Worm (Caenorhabditis elegans) whole organism, midembryonic: ENCODE measurements around the gene dyf-4.

ENCODE experiments used
- cog-1 ChIP-seq: sonication (generic microtip); optimal IDR thresholded peaks from 2 replicates; lab custom pipeline; 2016; ENCODE audit warnings: missing genetic modification characterization, missing compliant biosample characterization
- klf-2 ChIP-seq: fragments of 200-800 bp; sonication (Bioruptor generic); conservative IDR thresholded peaks from 2 replicates; pipeline ENCODE4 v1.3.6; 2022; ENCODE audit warnings: missing genetic modification reagents, missing genetic modification characterization, missing compliant biosample characterization
- med-1 ChIP-seq: sonication (generic microtip); optimal IDR thresholded peaks from 2 replicates; lab custom pipeline; 2017; ENCODE audit warnings: missing genetic modification characterization, mild to moderate bottlenecking, missing compliant biosample characterization, antibody characterized with exemption, missing genetic modification reagents; ENCODE audit not compliant: insufficient read depth
- ztf-23 ChIP-seq: fragments of 200-800 bp; sonication (Bioruptor generic); IDR thresholded peaks from 2 replicates; pipeline ENCODE4 v1.3.6; 2022; ENCODE audit warnings: missing genetic modification reagents, missing genetic modification characterization, missing compliant biosample characterization

DNA sequence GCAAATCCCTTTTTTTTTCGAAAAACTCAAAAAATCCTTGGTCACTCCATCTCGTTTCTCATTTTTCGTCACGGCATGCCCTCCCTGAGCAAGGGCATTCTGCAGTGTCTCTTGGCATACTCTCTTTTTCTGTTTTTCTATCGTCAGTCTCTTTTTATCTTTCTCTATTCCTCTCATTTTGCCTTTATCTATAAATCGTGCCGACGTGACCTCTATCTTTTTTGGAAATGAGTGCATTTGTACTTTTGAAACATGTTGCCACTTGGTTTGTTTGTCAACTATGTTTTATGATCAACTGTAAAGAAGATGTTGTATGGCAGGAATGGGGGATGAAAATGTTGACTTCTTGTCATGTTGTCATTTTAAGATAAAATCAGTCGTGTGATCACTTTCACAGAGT, 3.4 kb upstream of the dyf-4 start:
- no peak for TF ChIP-seq cog-1 (tag; lab: Kevin White, UChicago)
- TF ChIP-seq med-1 (GFP tag; lab: Kevin White, UChicago) = no peak
- no peak for TF ChIP-seq ztf-23 (GFP tag; lab: Robert Waterston, UW)
- no peak for TF ChIP-seq klf-2 (GFP tag; lab: Robert Waterston, UW)
